Fruit fly (Drosophila melanogaster) whole organism, embryonic: Measurements from ENCODE around the gene CG5445.

Experiments used
- Bdp1 ChIP-seq: fragments of 200-800 bp; sonication (Bioruptor generic); optimal IDR thresholded peaks from 3 replicates; lab custom pipeline; 2016; ENCODE audit warnings: missing biosample characterization, missing genetic modification characterization
- CG10267 ChIP-seq: fragments of 200-800 bp; sonication (Bioruptor generic); optimal IDR thresholded peaks from 2 replicates; lab custom pipeline; 2018; ENCODE audit warnings: missing biosample characterization, mild to moderate bottlenecking, missing genetic modification characterization, moderate library complexity
- CG12104 ChIP-seq: fragments of 200-800 bp; sonication (Bioruptor generic); optimal IDR thresholded peaks from 3 replicates; lab custom pipeline; 2016; ENCODE audit warnings: missing biosample characterization, missing genetic modification characterization
- CG12155 ChIP-seq: fragments of 200-800 bp; sonication (Bioruptor generic); optimal IDR thresholded peaks from 3 replicates; lab custom pipeline; 2016; ENCODE audit warnings: missing biosample characterization, missing genetic modification characterization
- CG13424 ChIP-seq: fragments of 200-800 bp; sonication (Bioruptor generic); optimal IDR thresholded peaks from 2 replicates; lab custom pipeline; 2019; ENCODE audit warnings: missing biosample characterization, mild to moderate bottlenecking, missing genetic modification characterization, moderate library complexity
- CG1647 ChIP-seq: fragments of 200-800 bp; sonication (Bioruptor generic); optimal IDR thresholded peaks from 3 replicates; lab custom pipeline; 2016; ENCODE audit warnings: missing biosample characterization, missing genetic modification characterization
- CG17328 ChIP-seq: fragments of 200-800 bp; sonication (Bioruptor generic); IDR thresholded peaks from 2 replicates; pipeline ENCODE4 v1.3.6; 2022; ENCODE audit warnings: missing biosample characterization, missing genetic modification characterization
- CG2202 ChIP-seq: fragments of 200-800 bp; sonication (Bioruptor generic); optimal IDR thresholded peaks from 2 replicates; lab custom pipeline; 2018; ENCODE audit warnings: missing biosample characterization, mild to moderate bottlenecking, missing genetic modification characterization
- CG31441 ChIP-seq: fragments of 200-800 bp; sonication (Bioruptor generic); IDR thresholded peaks from 2 replicates; pipeline ENCODE4 v1.3.6; 2022; ENCODE audit warnings: missing biosample characterization, missing genetic modification characterization
- CG3281 ChIP-seq: fragments of 200-800 bp; sonication (Bioruptor generic); optimal IDR thresholded peaks from 3 replicates; lab custom pipeline; 2017; ENCODE audit warnings: missing biosample characterization, mild to moderate bottlenecking, missing genetic modification characterization
- CG4424 ChIP-seq: fragments of 200-800 bp; sonication (Bioruptor generic); optimal IDR thresholded peaks from 3 replicates; lab custom pipeline; 2016; ENCODE audit warnings: missing biosample characterization, missing genetic modification characterization
- CG4707 ChIP-seq: fragments of 200-800 bp; sonication (Bioruptor generic); optimal IDR thresholded peaks from 2 replicates; lab custom pipeline; 2018; ENCODE audit warnings: missing biosample characterization, mild to moderate bottlenecking, missing genetic modification characterization, moderate library complexity
- CG5953 ChIP-seq: fragments of 200-800 bp; sonication (Bioruptor generic); IDR thresholded peaks from 2 replicates; pipeline ENCODE4 v1.3.6; 2022; ENCODE audit warnings: missing biosample characterization, missing genetic modification characterization
- CG6683 ChIP-seq: fragments of 200-800 bp; sonication (Bioruptor generic); optimal IDR thresholded peaks from 2 replicates; lab custom pipeline; 2017; ENCODE audit warnings: missing biosample characterization, mild to moderate bottlenecking, missing genetic modification characterization, missing genetic modification reagents
- CG7271 ChIP-seq: fragments of 200-800 bp; sonication (Bioruptor generic); optimal IDR thresholded peaks from 2 replicates; lab custom pipeline; 2018; ENCODE audit warnings: missing biosample characterization, mild to moderate bottlenecking, missing genetic modification characterization, moderate library complexity
- CG7357 ChIP-seq: fragments of 200-800 bp; sonication (Bioruptor generic); IDR thresholded peaks from 3 replicates; pipeline ENCODE4 v1.3.6; 2022; ENCODE audit warnings: missing biosample characterization, missing genetic modification characterization
- CG7839 ChIP-seq: fragments of 200-800 bp; sonication (Bioruptor generic); optimal IDR thresholded peaks from 3 replicates; lab custom pipeline; 2018; ENCODE audit warnings: missing biosample characterization, mild to moderate bottlenecking, missing genetic modification characterization, moderate library complexity
- CG7987 ChIP-seq: fragments of 200-800 bp; sonication (Bioruptor generic); optimal IDR thresholded peaks from 2 replicates; lab custom pipeline; 2018; ENCODE audit warnings: missing biosample characterization, mild to moderate bottlenecking, missing genetic modification characterization, moderate library complexity
- CG9727 ChIP-seq: fragments of 200-800 bp; sonication (Bioruptor generic); optimal IDR thresholded peaks from 3 replicates; lab custom pipeline; 2017; ENCODE audit warnings: missing biosample characterization, mild to moderate bottlenecking, missing genetic modification characterization
- CG9876 ChIP-seq: fragments of 200-800 bp; sonication (Bioruptor generic); optimal IDR thresholded peaks from 2 replicates; lab custom pipeline; 2016; ENCODE audit warnings: missing biosample characterization, missing genetic modification characterization
- CoRest ChIP-seq: fragments of 200-800 bp; sonication (Bioruptor generic); optimal IDR thresholded peaks from 3 replicates; lab custom pipeline; 2018; ENCODE audit warnings: missing biosample characterization, mild to moderate bottlenecking, missing genetic modification characterization, moderate library complexity
- D19B ChIP-seq: fragments of 200-800 bp; sonication (Bioruptor generic); optimal IDR thresholded peaks from 2 replicates; lab custom pipeline; 2017; ENCODE audit warnings: missing biosample characterization, mild to moderate bottlenecking, missing genetic modification characterization
- Dip3 ChIP-seq: fragments of 200-800 bp; sonication (Bioruptor generic); optimal IDR thresholded peaks from 3 replicates; lab custom pipeline; 2016; ENCODE audit warnings: missing biosample characterization, missing genetic modification characterization
- Fer1 ChIP-seq: fragments of 200-800 bp; sonication (Bioruptor generic); optimal IDR thresholded peaks from 2 replicates; lab custom pipeline; 2017; ENCODE audit warnings: missing biosample characterization, mild to moderate bottlenecking, missing genetic modification characterization
- HLH3B ChIP-seq: fragments of 200-800 bp; sonication (Bioruptor generic); IDR thresholded peaks from 2 replicates; pipeline ENCODE4 v1.3.6; 2022; ENCODE audit warnings: missing biosample characterization, missing genetic modification characterization
- HLH54F ChIP-seq: fragments of 200-800 bp; sonication (Bioruptor generic); optimal IDR thresholded peaks from 3 replicates; lab custom pipeline; 2016; ENCODE audit warnings: missing biosample characterization, missing genetic modification characterization
- MESR4 ChIP-seq: fragments of 200-800 bp; sonication (Bioruptor generic); optimal IDR thresholded peaks from 2 replicates; lab custom pipeline; 2018; ENCODE audit warnings: missing biosample characterization, mild to moderate bottlenecking, missing genetic modification characterization, moderate library complexity
- MTF-1 ChIP-seq: fragments of 200-800 bp; sonication (Bioruptor generic); optimal IDR thresholded peaks from 2 replicates; lab custom pipeline; 2018; ENCODE audit warnings: missing biosample characterization, mild to moderate bottlenecking, missing genetic modification characterization, borderline replicate concordance
- Med ChIP-seq: fragments of 200-800 bp; sonication (Bioruptor generic); peaks from one replicate; lab custom pipeline; 2016; ENCODE audit warnings: missing biosample characterization, missing genetic modification characterization, mild to moderate bottlenecking, inconsistent platforms, moderate library complexity
- Taf1 ChIP-seq: fragments of 200-800 bp; sonication (Bioruptor generic); IDR thresholded peaks from 2 replicates; pipeline ENCODE4 v1.3.6; 2022; ENCODE audit warnings: missing biosample characterization, missing genetic modification characterization
- aop ChIP-seq: fragments of 200-800 bp; sonication (Bioruptor generic); IDR thresholded peaks from 2 replicates; pipeline ENCODE4 v1.3.6; 2022; ENCODE audit warnings: missing biosample characterization, missing genetic modification characterization
- ara ChIP-seq: fragments of 200-800 bp; sonication (Bioruptor generic); IDR thresholded peaks from 2 replicates; pipeline ENCODE4 v1.3.6; 2022; ENCODE audit warnings: missing biosample characterization, missing genetic modification characterization
- bcd ChIP-seq: fragments of 200-800 bp; sonication (Bioruptor generic); optimal IDR thresholded peaks from 2 replicates; lab custom pipeline; 2017; ENCODE audit warnings: missing biosample characterization, mild to moderate bottlenecking, missing genetic modification characterization
- br ChIP-seq: fragments of >200 bp; optimal IDR thresholded peaks from 2 replicates; lab custom pipeline; 2017
- dpn ChIP-seq, 2 experiments: fragments of 200-800 bp; sonication (Bioruptor generic); optimal IDR thresholded peaks; 3 replicates each; lab custom pipeline; 2016; ENCODE audit warnings: missing biosample characterization in 2 of 2, missing genetic modification characterization in 2 of 2
- ems ChIP-seq: fragments of 200-800 bp; sonication (Bioruptor generic); optimal IDR thresholded peaks from 3 replicates; lab custom pipeline; 2016; ENCODE audit warnings: missing biosample characterization, missing genetic modification characterization
- fd102C ChIP-seq: fragments of 200-800 bp; sonication (Bioruptor generic); optimal IDR thresholded peaks from 2 replicates; lab custom pipeline; 2018; ENCODE audit warnings: missing biosample characterization, mild to moderate bottlenecking, missing genetic modification characterization, moderate library complexity
- gro ChIP-seq: fragments of 200-800 bp; sonication (Bioruptor generic); optimal IDR thresholded peaks from 2 replicates; lab custom pipeline; 2016; ENCODE audit warnings: missing biosample characterization, missing genetic modification characterization
- inv ChIP-seq: fragments of 200-800 bp; sonication (Bioruptor generic); IDR thresholded peaks from 2 replicates; pipeline ENCODE4 v1.3.6; 2022; ENCODE audit warnings: missing biosample characterization, missing genetic modification characterization; ENCODE audit not compliant: partially characterized antibody
- kni ChIP-seq: fragments of 200-800 bp; sonication (Bioruptor generic); optimal IDR thresholded peaks from 3 replicates; lab custom pipeline; 2017; ENCODE audit warnings: mild to moderate bottlenecking, missing biosample characterization, missing genetic modification reagents, missing genetic modification characterization
- lmd ChIP-seq: fragments of 200-800 bp; sonication (Bioruptor generic); IDR thresholded peaks from 2 replicates; pipeline ENCODE4 v1.3.6; 2022; ENCODE audit warnings: missing biosample characterization, missing genetic modification characterization
- luna ChIP-seq: fragments of 200-800 bp; sonication (Bioruptor generic); optimal IDR thresholded peaks from 2 replicates; lab custom pipeline; 2016; ENCODE audit warnings: missing biosample characterization, missing genetic modification characterization
- nau ChIP-seq: fragments of 200-800 bp; sonication (Bioruptor generic); optimal IDR thresholded peaks from 3 replicates; lab custom pipeline; 2017; ENCODE audit warnings: missing biosample characterization, mild to moderate bottlenecking, missing genetic modification characterization, missing genetic modification reagents
- otp ChIP-seq: fragments of 200-800 bp; sonication (Bioruptor generic); IDR thresholded peaks from 3 replicates; pipeline ENCODE4, ENCODE4 v1.3.6; 2022; ENCODE audit warnings: missing biosample characterization, missing genetic modification characterization
- phol ChIP-seq: fragments of 200-800 bp; sonication (Bioruptor generic); optimal IDR thresholded peaks from 3 replicates; lab custom pipeline; 2018; ENCODE audit warnings: missing biosample characterization, mild to moderate bottlenecking, missing genetic modification characterization, moderate library complexity
- pum ChIP-seq: fragments of 200-800 bp; sonication (Bioruptor generic); optimal IDR thresholded peaks from 2 replicates; lab custom pipeline; 2016; ENCODE audit warnings: missing biosample characterization, missing genetic modification characterization
- scrt ChIP-seq: fragments of 200-800 bp; sonication (Bioruptor generic); optimal IDR thresholded peaks from 2 replicates; lab custom pipeline; 2018; ENCODE audit warnings: missing biosample characterization, mild to moderate bottlenecking, missing genetic modification characterization, moderate library complexity
- sd ChIP-seq: fragments of 200-800 bp; sonication (Bioruptor generic); optimal IDR thresholded peaks from 3 replicates; lab custom pipeline; 2018; ENCODE audit warnings: missing biosample characterization, mild to moderate bottlenecking, missing genetic modification characterization, moderate library complexity
- slbo ChIP-seq: fragments of 200-800 bp; sonication (Bioruptor generic); IDR thresholded peaks from 2 replicates; pipeline ENCODE4 v1.3.6; 2022; ENCODE audit warnings: missing biosample characterization, missing genetic modification characterization
- tx ChIP-seq: fragments of 200-800 bp; sonication (Bioruptor generic); optimal IDR thresholded peaks from 2 replicates; lab custom pipeline; 2016; ENCODE audit warnings: missing biosample characterization, missing genetic modification characterization
- zf30C ChIP-seq: fragments of 200-800 bp; sonication (Bioruptor generic); optimal IDR thresholded peaks from 3 replicates; lab custom pipeline; 2018; ENCODE audit warnings: missing biosample characterization, mild to moderate bottlenecking, missing genetic modification characterization

Gene CG5445

dm6 chrX:17292050-17292730 is 9.9 kb downstream of the CG5445 start (continued):
- TF ChIP-seq CG4707 (no peak), scrt (GFP tag; lab: Kevin White, UChicago) (peak; percentile 59), nau (GFP tag; lab: Kevin White, UChicago) (peak; percentile 52), ara (GFP tag; lab: Robert Waterston, UW) (no peak), zf30C (no peak), otp (GFP tag; lab: Robert Waterston, UW) (no peak), HLH54F (GFP tag; lab: Kevin White, UChicago) (peak; percentile 63), Med (peak; percentile 89), MESR4 (GFP tag; lab: Kevin White, UChicago) (no peak), tx (GFP tag; lab: Kevin White, UChicago) (peak; percentile 14), CG4424 (GFP tag; lab: Kevin White, UChicago) (peak; percentile 43), br (lab: Kevin White, UChicago) (no peak), CG7357 (peak; percentile 56), CG12155 (GFP tag; lab: Kevin White, UChicago) (peak; percentile 60), CG2202 (tag; lab: Kevin White, UChicago) (no peak), Dip3 (GFP tag; lab: Kevin White, UChicago) (peak; percentile 62), ems (GFP tag; lab: Kevin White, UChicago) (peak; percentile 19), CG31441 (GFP tag; lab: Robert Waterston, UW) (peak; percentile 71), Fer1 (peak; percentile 77), fd102C (GFP tag; lab: Kevin White, UChicago) (no peak), luna (peak; percentile 37), CG1647 (GFP tag; lab: Kevin White, UChicago) (no peak), kni (GFP tag; lab: Kevin White, UChicago) (no peak), CG3281 (GFP tag; lab: Kevin White, UChicago) (peak; percentile 87), inv (no peak), CG5953 (GFP tag; lab: Robert Waterston, UW) (no peak), MTF-1 (no peak), HLH3B (GFP tag; lab: Robert Waterston, UW) (peak; percentile 51; the same call in 1 of the 2 replicates), D19B (GFP tag; lab: Kevin White, UChicago) (peak; percentile 61), CG9876 (no peak), CG7839 (peak; percentile 82), dpn (GFP tag; optimal IDR thresholded peaks at IDR 0.05; lab: Kevin White, UChicago) (peak; percentile 43 to 48), Taf1 (GFP tag; lab: Robert Waterston, UW) (no peak), Bdp1 (GFP tag; lab: Kevin White, UChicago) (no peak), phol (tag; lab: Kevin White, UChicago) (peak; percentile 74), pum (GFP tag; lab: Kevin White, UChicago) (peak; percentile 33), CG10267 (tag; lab: Kevin White, UChicago) (peak; percentile 44), gro (GFP tag; lab: Kevin White, UChicago) (no peak), CG7987 (GFP tag; lab: Kevin White, UChicago) (no peak)

dm6 chrX:17293385-17293784 is 11.1 kb downstream of the CG5445 start:
- peak; percentile 10 for TF ChIP-seq CG12104 (GFP tag; lab: Kevin White, UChicago)
- 0 out of 2 replicates have a peak, but pooled peaks have one; percentile 57 for TF ChIP-seq CG17328 (GFP tag; lab: Robert Waterston, UW)
- TF ChIP-seq aop (GFP tag; lab: Robert Waterston, UW) = no peak
- TF ChIP-seq CG9727 (GFP tag; lab: Kevin White, UChicago) = peak; percentile 61
- peak; percentile 20 for TF ChIP-seq CoRest (tag; lab: Kevin White, UChicago)
- peak; percentile 32; the same call in 1 of the 3 replicates for TF ChIP-seq CG7357
- peak; percentile 14 for TF ChIP-seq CG7271 (tag; lab: Kevin White, UChicago)
- peak; percentile 17 for TF ChIP-seq CG6683
- TF ChIP-seq slbo (GFP tag; lab: Robert Waterston, UW) = peak; percentile 66
- peak; percentile 60; the same call in 1 of the 2 replicates for TF ChIP-seq lmd (GFP tag; lab: Robert Waterston, UW)
- TF ChIP-seq sd (tag; lab: Kevin White, UChicago) = no peak
- peak; percentile 49 for TF ChIP-seq bcd
- no peak for TF ChIP-seq pum (GFP tag; lab: Kevin White, UChicago)
- peak; percentile 62 for TF ChIP-seq CG13424 (tag; lab: Kevin White, UChicago)
